Worm (Caenorhabditis elegans) whole organism, L3 larva: ENCODE results near the gene nsph-4.3.

Experiments
- R02D3.7 ChIP-seq: fragments of 150-350 bp; optimal IDR thresholded peaks from 2 replicates; lab custom pipeline; 2014; ENCODE audit warnings: missing biosample characterization, missing genetic modification characterization
- ZK546.5 ChIP-seq: sonication (generic microtip); optimal IDR thresholded peaks from 2 replicates; lab custom pipeline; 2017; ENCODE audit warnings: missing biosample characterization, missing genetic modification characterization
- ama-1 ChIP-seq: fragments of 150-350 bp; optimal IDR thresholded peaks from 2 replicates; lab custom pipeline; 2018
- elt-2 ChIP-seq: sonication (generic microtip); optimal IDR thresholded peaks from 2 replicates; lab custom pipeline; 2016; ENCODE audit warnings: missing genetic modification reagents, mild to moderate bottlenecking, missing genetic modification characterization, missing compliant biosample characterization
- lin-39 ChIP-seq: fragments of 150-350 bp; optimal IDR thresholded peaks from 2 replicates; lab custom pipeline; 2018; ENCODE audit warnings: missing biosample characterization, missing genetic modification reagents, missing genetic modification characterization
- lsy-12 ChIP-seq: sonication (generic microtip); optimal IDR thresholded peaks from 2 replicates; lab custom pipeline; 2016; ENCODE audit warnings: mild to moderate bottlenecking, missing genetic modification characterization, missing compliant biosample characterization
- mdl-1 ChIP-seq: fragments of 150-350 bp; optimal IDR thresholded peaks from 2 replicates; lab custom pipeline; 2014; ENCODE audit warnings: missing biosample characterization, missing genetic modification characterization
- nfya-1 ChIP-seq: sonication (generic microtip); optimal IDR thresholded peaks from 2 replicates; lab custom pipeline; 2017; ENCODE audit warnings: missing genetic modification characterization, mild to moderate bottlenecking, missing compliant biosample characterization, antibody characterized with exemption, moderate library complexity; ENCODE audit not compliant: insufficient read depth
- nhr-11 ChIP-seq: fragments of 150-350 bp; optimal IDR thresholded peaks from 2 replicates; lab custom pipeline; 2014; ENCODE audit warnings: missing biosample characterization, missing genetic modification characterization
- nhr-28 ChIP-seq: fragments of 150-350 bp; optimal IDR thresholded peaks from 2 replicates; lab custom pipeline; 2014; ENCODE audit warnings: missing biosample characterization, missing genetic modification characterization
- nhr-76 ChIP-seq: fragments of 150-350 bp; sonication (generic microtip); optimal IDR thresholded peaks from 5 replicates; lab custom pipeline; 2014; ENCODE audit warnings: missing biosample characterization, missing genetic modification characterization
- snpc-4 ChIP-seq: fragments of 150-350 bp; optimal IDR thresholded peaks from 2 replicates; lab custom pipeline; 2014; ENCODE audit warnings: missing biosample characterization, missing genetic modification characterization
- unc-39 ChIP-seq: sonication (generic microtip); optimal IDR thresholded peaks from 4 replicates; lab custom pipeline; 2017; ENCODE audit warnings: missing biosample characterization, missing genetic modification characterization
- zag-1 ChIP-seq: fragments of 150-350 bp; optimal IDR thresholded peaks from 2 replicates; lab custom pipeline; 2014; ENCODE audit warnings: missing biosample characterization, missing genetic modification characterization

- no peak for TF ChIP-seq nhr-28 (tag; lab: Kevin White, UChicago)
- no peak for TF ChIP-seq ama-1 (lab: Kevin White, UChicago)
- no peak for TF ChIP-seq nfya-1
- no peak for TF ChIP-seq mdl-1 (tag; lab: Kevin White, UChicago)
- no peak for TF ChIP-seq lin-39 (tag; lab: Kevin White, UChicago)
- no peak for TF ChIP-seq R02D3.7 (tag; lab: Kevin White, UChicago)
- TF ChIP-seq nhr-76 (tag; lab: Kevin White, UChicago) = no peak
- no peak for TF ChIP-seq snpc-4 (tag; lab: Kevin White, UChicago)
- TF ChIP-seq lsy-12 (tag; lab: Kevin White, UChicago) = no peak
- no peak for TF ChIP-seq nhr-11 (tag; lab: Kevin White, UChicago)
- TF ChIP-seq unc-39 (tag; lab: Kevin White, UChicago) = no peak
- TF ChIP-seq elt-2 = no peak
- TF ChIP-seq ZK546.5 (tag; lab: Kevin White, UChicago) = no peak
- TF ChIP-seq zag-1 (tag; lab: Kevin White, UChicago) = no peak
Measured at ce11 chrIII:7608223-7608622, 845 bp downstream of the nsph-4.3 start, which contains the start of gene T04A6.3.
